Fruit fly (Drosophila melanogaster) whole organism, embryonic: ENCODE data around the gene Abl.

ENCODE experiments used
- Asciz ChIP-seq: fragments of 200-800 bp; sonication (Bioruptor generic); optimal IDR thresholded peaks from 2 replicates; lab custom pipeline; 2017; ENCODE audit warnings: missing biosample characterization, mild to moderate bottlenecking, missing genetic modification characterization, missing genetic modification reagents
- CG10366 ChIP-seq: fragments of 200-800 bp; sonication (Bioruptor generic); IDR thresholded peaks from 2 replicates; pipeline ENCODE4 v1.3.6; 2022; ENCODE audit warnings: missing biosample characterization, missing genetic modification characterization
- CG12104 ChIP-seq: fragments of 200-800 bp; sonication (Bioruptor generic); optimal IDR thresholded peaks from 3 replicates; lab custom pipeline; 2016; ENCODE audit warnings: missing biosample characterization, missing genetic modification characterization
- CG13287 ChIP-seq: fragments of 200-800 bp; sonication (Bioruptor generic); IDR thresholded peaks from 2 replicates; pipeline ENCODE4 v1.3.6; 2022; ENCODE audit warnings: missing biosample characterization, missing genetic modification characterization; ENCODE audit not compliant: partially characterized antibody
- CG15011 ChIP-seq: fragments of 200-800 bp; sonication (Bioruptor generic); optimal IDR thresholded peaks from 3 replicates; lab custom pipeline; 2018; ENCODE audit warnings: missing biosample characterization, mild to moderate bottlenecking, missing genetic modification characterization
- CG17186 ChIP-seq: fragments of 200-800 bp; sonication (Bioruptor generic); optimal IDR thresholded peaks from 3 replicates; lab custom pipeline; 2017; ENCODE audit warnings: missing biosample characterization, missing genetic modification reagents, missing genetic modification characterization
- CG17829 ChIP-seq: fragments of 200-800 bp; optimal IDR thresholded peaks from 2 replicates; lab custom pipeline; 2019; ENCODE audit warnings: missing biosample characterization, mild to moderate bottlenecking, missing genetic modification characterization, moderate library complexity
- CG18262 ChIP-seq: fragments of 200-800 bp; optimal IDR thresholded peaks from 3 replicates; lab custom pipeline; 2019; ENCODE audit warnings: missing biosample characterization, mild to moderate bottlenecking, missing genetic modification characterization, moderate library complexity
- CG2116 ChIP-seq: fragments of 200-800 bp; sonication (Bioruptor generic); optimal IDR thresholded peaks from 3 replicates; lab custom pipeline; 2018; ENCODE audit warnings: missing biosample characterization, mild to moderate bottlenecking, missing genetic modification characterization
- CG2712 ChIP-seq: fragments of 200-800 bp; optimal IDR thresholded peaks from 3 replicates; lab custom pipeline; 2019; ENCODE audit warnings: missing biosample characterization, mild to moderate bottlenecking, missing genetic modification characterization, moderate library complexity
- CG2875 ChIP-seq: fragments of 200-800 bp; sonication (Bioruptor generic); optimal IDR thresholded peaks from 2 replicates; lab custom pipeline; 2017; ENCODE audit warnings: missing biosample characterization, mild to moderate bottlenecking, missing genetic modification characterization, missing genetic modification reagents
- CG32532 ChIP-seq: fragments of 200-800 bp; sonication (Bioruptor generic); IDR thresholded peaks from 2 replicates; pipeline ENCODE4 v1.3.6; 2022; ENCODE audit warnings: missing biosample characterization, missing genetic modification characterization
- CG34422 ChIP-seq: fragments of 200-800 bp; sonication (Bioruptor generic); IDR thresholded peaks from 3 replicates; pipeline ENCODE4 v1.3.6; 2022; ENCODE audit warnings: missing biosample characterization, missing genetic modification characterization
- CG4328 ChIP-seq: fragments of 200-800 bp; sonication (Bioruptor generic); optimal IDR thresholded peaks from 3 replicates; lab custom pipeline; 2017; ENCODE audit warnings: missing biosample characterization, missing genetic modification reagents, missing genetic modification characterization
- CG5245 ChIP-seq: fragments of 200-800 bp; sonication (Bioruptor generic); optimal IDR thresholded peaks from 3 replicates; lab custom pipeline; 2016; ENCODE audit warnings: missing biosample characterization, missing genetic modification characterization
- CG6854 ChIP-seq: fragments of 200-800 bp; sonication (Bioruptor generic); optimal IDR thresholded peaks from 3 replicates; lab custom pipeline; 2017; ENCODE audit warnings: missing biosample characterization, mild to moderate bottlenecking, missing genetic modification characterization
- CG7372 ChIP-seq: fragments of 200-800 bp; sonication (Bioruptor generic); IDR thresholded peaks from 2 replicates; pipeline ENCODE4 v1.3.6; 2022; ENCODE audit warnings: missing biosample characterization, missing genetic modification characterization
- CG9215 ChIP-seq: fragments of 200-800 bp; sonication (Bioruptor generic); IDR thresholded peaks from 2 replicates; pipeline ENCODE4 v1.3.6; 2022; ENCODE audit warnings: missing biosample characterization, missing genetic modification characterization
- CG9876 ChIP-seq: fragments of 200-800 bp; sonication (Bioruptor generic); optimal IDR thresholded peaks from 2 replicates; lab custom pipeline; 2016; ENCODE audit warnings: missing biosample characterization, missing genetic modification characterization
- Dp ChIP-seq: fragments of 200-800 bp; sonication (Bioruptor generic); optimal IDR thresholded peaks from 2 replicates; lab custom pipeline; 2018; ENCODE audit warnings: missing biosample characterization, mild to moderate bottlenecking, missing genetic modification characterization, moderate library complexity
- E2f2 ChIP-seq: fragments of 200-800 bp; sonication (Bioruptor generic); IDR thresholded peaks from 2 replicates; pipeline ENCODE4 v1.3.6; 2022; ENCODE audit warnings: missing biosample characterization, missing genetic modification characterization
- GATAe ChIP-seq: fragments of 200-800 bp; sonication (Bioruptor generic); conservative IDR thresholded peaks from 2 replicates; pipeline ENCODE4 v1.3.6; 2022; ENCODE audit warnings: missing biosample characterization, missing genetic modification characterization
- HHEX ChIP-seq: fragments of 200-800 bp; sonication (Bioruptor generic); optimal IDR thresholded peaks from 3 replicates; lab custom pipeline; 2017; ENCODE audit warnings: missing biosample characterization, mild to moderate bottlenecking, missing genetic modification characterization, missing genetic modification reagents
- Meics ChIP-seq: fragments of 200-800 bp; sonication (Bioruptor generic); optimal IDR thresholded peaks from 2 replicates; lab custom pipeline; 2017; ENCODE audit warnings: missing biosample characterization, mild to moderate bottlenecking, missing genetic modification characterization
- Myb ChIP-seq: fragments of 200-800 bp; sonication (Bioruptor generic); optimal IDR thresholded peaks from 2 replicates; lab custom pipeline; 2016; ENCODE audit warnings: missing biosample characterization, missing genetic modification characterization
- Nf-YB ChIP-seq: fragments of 200-800 bp; sonication (Bioruptor generic); optimal IDR thresholded peaks from 3 replicates; lab custom pipeline; 2019; ENCODE audit warnings: missing biosample characterization, mild to moderate bottlenecking, missing genetic modification characterization, moderate library complexity
- Nf-YC ChIP-seq: fragments of 200-800 bp; optimal IDR thresholded peaks from 3 replicates; lab custom pipeline; 2019; ENCODE audit warnings: missing biosample characterization, mild to moderate bottlenecking, missing genetic modification characterization, moderate library complexity
- NfI ChIP-seq: fragments of 200-800 bp; sonication (Bioruptor generic); optimal IDR thresholded peaks from 3 replicates; lab custom pipeline; 2018; ENCODE audit warnings: missing biosample characterization, mild to moderate bottlenecking, missing genetic modification characterization, moderate library complexity
- Ravus ChIP-seq: fragments of 200-800 bp; sonication (Bioruptor generic); IDR thresholded peaks from 2 replicates; pipeline ENCODE4 v1.3.6; 2022; ENCODE audit warnings: missing biosample characterization, missing genetic modification characterization
- Scr ChIP-seq: fragments of 200-800 bp; sonication (Bioruptor generic); IDR thresholded peaks from 2 replicates; pipeline ENCODE4 v1.3.6; 2022; ENCODE audit warnings: missing biosample characterization, missing genetic modification characterization; ENCODE audit not compliant: partially characterized antibody
- Six4 ChIP-seq: fragments of 200-800 bp; sonication (Bioruptor generic); optimal IDR thresholded peaks from 2 replicates; lab custom pipeline; 2016; ENCODE audit warnings: missing biosample characterization, missing genetic modification characterization
- Xrp1 ChIP-seq: fragments of 200-800 bp; sonication (Bioruptor generic); IDR thresholded peaks from 2 replicates; pipeline ENCODE4 v1.3.6; 2022; ENCODE audit warnings: missing biosample characterization, missing genetic modification characterization
- aop ChIP-seq: fragments of 200-800 bp; sonication (Bioruptor generic); IDR thresholded peaks from 2 replicates; pipeline ENCODE4 v1.3.6; 2022; ENCODE audit warnings: missing biosample characterization, missing genetic modification characterization
- ap ChIP-seq: fragments of 200-800 bp; sonication (Bioruptor generic); IDR thresholded peaks from 2 replicates; pipeline ENCODE4 v1.3.6; 2022; ENCODE audit warnings: missing biosample characterization, missing genetic modification characterization
- crc ChIP-seq: fragments of 200-800 bp; sonication (Bioruptor generic); optimal IDR thresholded peaks from 2 replicates; lab custom pipeline; 2016; ENCODE audit warnings: missing biosample characterization, missing genetic modification characterization
- dmrt99B ChIP-seq: fragments of 200-800 bp; sonication (Bioruptor generic); optimal IDR thresholded peaks from 2 replicates; lab custom pipeline; 2018; ENCODE audit warnings: missing biosample characterization, mild to moderate bottlenecking, missing genetic modification characterization, moderate library complexity
- en ChIP-seq: fragments of 200-800 bp; sonication (Bioruptor generic); optimal IDR thresholded peaks from 2 replicates; lab custom pipeline; 2016; ENCODE audit warnings: missing biosample characterization, missing genetic modification characterization
- exex ChIP-seq: fragments of 200-800 bp; sonication (Bioruptor generic); optimal IDR thresholded peaks from 4 replicates; lab custom pipeline; 2018; ENCODE audit warnings: missing biosample characterization, mild to moderate bottlenecking, missing genetic modification characterization, moderate library complexity
- h ChIP-seq: fragments of >200 bp; optimal IDR thresholded peaks from 2 replicates; lab custom pipeline; 2017
- hb ChIP-seq: fragments of 200-800 bp; sonication (Bioruptor generic); IDR thresholded peaks from 3 replicates; pipeline ENCODE4 v1.3.6; 2022; ENCODE audit warnings: missing biosample characterization, missing genetic modification characterization; ENCODE audit not compliant: partially characterized antibody
- inv ChIP-seq: fragments of 200-800 bp; sonication (Bioruptor generic); IDR thresholded peaks from 2 replicates; pipeline ENCODE4 v1.3.6; 2022; ENCODE audit warnings: missing biosample characterization, missing genetic modification characterization; ENCODE audit not compliant: partially characterized antibody
- kay ChIP-seq: fragments of 200-800 bp; sonication (Bioruptor generic); optimal IDR thresholded peaks from 2 replicates; lab custom pipeline; 2016; ENCODE audit warnings: missing biosample characterization, missing genetic modification characterization
- lilli ChIP-seq: fragments of 200-800 bp; sonication (Bioruptor generic); optimal IDR thresholded peaks from 3 replicates; lab custom pipeline; 2016; ENCODE audit warnings: missing biosample characterization, missing genetic modification characterization
- lola ChIP-seq, 3 experiments: fragments of >200 bp in 2 of 3; fragments of 200-800 bp in 1 of 3; sonication (Bioruptor generic) in 1 of 3; optimal IDR thresholded peaks; 2 replicates each; lab custom pipeline; 2017 to 2019; ENCODE audit warnings: missing biosample characterization in 3 of 3, missing genetic modification characterization in 3 of 3, mild to moderate bottlenecking in 1 of 3, moderate library complexity in 1 of 3
- nom ChIP-seq: fragments of 200-800 bp; sonication (Bioruptor generic); optimal IDR thresholded peaks from 2 replicates; lab custom pipeline; 2017; ENCODE audit warnings: missing biosample characterization, missing genetic modification characterization, mild to moderate bottlenecking, moderate library complexity, missing genetic modification reagents
- org-1 ChIP-seq: fragments of 200-800 bp; sonication (Bioruptor generic); optimal IDR thresholded peaks from 2 replicates; lab custom pipeline; 2017; ENCODE audit warnings: missing biosample characterization, missing genetic modification characterization
- salm ChIP-seq: fragments of 200-800 bp; sonication (Bioruptor generic); optimal IDR thresholded peaks from 2 replicates; lab custom pipeline; 2018; ENCODE audit warnings: missing biosample characterization, mild to moderate bottlenecking, missing genetic modification characterization
- shn ChIP-seq: fragments of 200-800 bp; sonication (Bioruptor generic); optimal IDR thresholded peaks from 3 replicates; lab custom pipeline; 2016; ENCODE audit warnings: missing biosample characterization, missing genetic modification characterization
- sima ChIP-seq: fragments of 200-800 bp; sonication (Bioruptor generic); optimal IDR thresholded peaks from 2 replicates; lab custom pipeline; 2016; ENCODE audit warnings: missing biosample characterization, missing genetic modification characterization
- vvl ChIP-seq: fragments of 200-800 bp; sonication (Bioruptor generic); IDR thresholded peaks from 2 replicates; pipeline ENCODE4 v1.3.6; 2022; ENCODE audit warnings: missing biosample characterization, missing genetic modification characterization
- wdn ChIP-seq: fragments of 200-800 bp; sonication (Bioruptor generic); IDR thresholded peaks from 2 replicates; pipeline ENCODE4 v1.3.6; 2022; ENCODE audit warnings: missing biosample characterization, missing genetic modification characterization

Gene Abl

dm6 chr3L:16609120-16609519 is 38.6 kb downstream of the Abl start, which contains the start of gene CG4098 (continued):
- TF ChIP-seq NfI (GFP tag; lab: Kevin White, UChicago) (peak; percentile 68), CG10366 (GFP tag; lab: Robert Waterston, UW) (peak; percentile 76), wdn (GFP tag; lab: Robert Waterston, UW) (peak; percentile 66), Ravus (GFP tag; lab: Robert Waterston, UW) (no peak), hb (GFP tag; lab: Robert Waterston, UW) (no peak), CG12104 (GFP tag; lab: Kevin White, UChicago) (no peak), CG2875 (GFP tag; lab: Kevin White, UChicago) (no peak), ap (GFP tag; lab: Robert Waterston, UW) (no peak; the same call in 1 of the 2 replicates), dmrt99B (tag; lab: Kevin White, UChicago) (peak; percentile 31), Six4 (GFP tag; lab: Kevin White, UChicago) (no peak), CG18262 (tag; lab: Kevin White, UChicago) (peak; percentile 25), lola (GFP tag; optimal IDR thresholded peaks at IDR 0.05; lab: Kevin White, UChicago) (no peak), Nf-YB (GFP tag; lab: Kevin White, UChicago) (no peak), CG34422 (peak; percentile 34; the same call in 1 of the 3 replicates), vvl (GFP tag; lab: Robert Waterston, UW) (peak; percentile 90), Meics (GFP tag; lab: Kevin White, UChicago) (peak; percentile 69), CG15011 (GFP tag; lab: Kevin White, UChicago) (no peak), CG9876 (peak; percentile 26), CG5245 (GFP tag; lab: Kevin White, UChicago) (peak; percentile 47), crc (GFP tag; lab: Kevin White, UChicago) (peak; percentile 44), CG6854 (GFP tag; lab: Kevin White, UChicago) (no peak), Myb (GFP tag; lab: Kevin White, UChicago) (peak; percentile 61), CG2116 (GFP tag; lab: Kevin White, UChicago) (peak; percentile 0), sima (GFP tag; lab: Kevin White, UChicago) (no peak), nom (GFP tag; lab: Kevin White, UChicago) (peak; percentile 59), Nf-YC (tag; lab: Kevin White, UChicago) (peak; percentile 14), CG32532 (GFP tag; lab: Robert Waterston, UW) (peak; percentile 81), GATAe (GFP tag; lab: Robert Waterston, UW) (no peak), E2f2 (GFP tag; lab: Robert Waterston, UW) (peak; percentile 86), kay (GFP tag; lab: Kevin White, UChicago) (peak; percentile 2), CG7372 (peak; percentile 43; the same call in 1 of the 2 replicates), salm (tag; lab: Kevin White, UChicago) (no peak), Scr (GFP tag; lab: Robert Waterston, UW) (no peak), lilli (GFP tag; lab: Kevin White, UChicago) (peak; percentile 84), CG17186 (GFP tag; lab: Kevin White, UChicago) (no peak), CG9215 (GFP tag; lab: Robert Waterston, UW) (peak; percentile 47; the same call in 1 of the 2 replicates), org-1 (GFP tag; lab: Kevin White, UChicago) (no peak), CG17829 (tag; lab: Kevin White, UChicago) (peak; percentile 45), shn (GFP tag; lab: Kevin White, UChicago) (peak; percentile 53), en (no peak), CG13287 (GFP tag; lab: Robert Waterston, UW) (peak; percentile 55), Asciz (GFP tag; lab: Kevin White, UChicago) (peak; percentile 5), aop (no peak), CG4328 (GFP tag; lab: Kevin White, UChicago) (no peak), h (lab: Kevin White, UChicago) (no peak), Dp (GFP tag; lab: Kevin White, UChicago) (peak; percentile 79), exex (no peak), CG2712 (tag; lab: Kevin White, UChicago) (peak; percentile 37), HHEX (GFP tag; lab: Kevin White, UChicago) (peak; percentile 13), Xrp1 (GFP tag; lab: Robert Waterston, UW) (peak; percentile 67), inv (GFP tag; lab: Robert Waterston, UW) (no peak)
